Fruit fly (Drosophila melanogaster): Measurements from ENCODE around the gene Cubn2.

The Cubn2 gene

dm6 chr3L:11863587-11863986, 49.0 kb upstream of the Cubn2 start (continued):
- TF ChIP-seq Abd-B (GFP tag; optimal IDR thresholded peaks at IDR 0.05) (no peak), dmrt99B (tag; optimal IDR thresholded peaks at IDR 0.05) (peak; percentile 47), dpn (GFP tag; optimal IDR thresholded peaks at IDR 0.05) (no peak), pfk (GFP tag; optimal IDR thresholded peaks at IDR 0.05) (no peak), CG12391 (tag; optimal IDR thresholded peaks at IDR 0.05) (peak; percentile 13), CG18619 (GFP tag; optimal IDR thresholded peaks at IDR 0.05) (peak; percentile 32), chinmo (GFP tag; IDR thresholded peaks at IDR 0.05; ENCODE audit: partially characterized antibody) (no peak), bowl (GFP tag; IDR thresholded peaks at IDR 0.05) (no peak), Pdp1 (GFP tag; optimal IDR thresholded peaks at IDR 0.05) (no peak), CG2889 (GFP tag; IDR thresholded peaks at IDR 0.05) (no peak), CG30403 (GFP tag; optimal IDR thresholded peaks at IDR 0.05) (peak; percentile 25), CG7556 (GFP tag; optimal IDR thresholded peaks at IDR 0.05) (peak; percentile 76), toy (GFP tag; IDR thresholded peaks at IDR 0.05) (no peak), sisA (GFP tag; IDR thresholded peaks at IDR 0.05) (no peak), amos (GFP tag; IDR thresholded peaks at IDR 0.05; ENCODE audit: partially characterized antibody) (no peak), Antp (GFP tag; optimal IDR thresholded peaks at IDR 0.05) (no peak), ERR (GFP tag; optimal IDR thresholded peaks at IDR 0.05) (no peak), al (GFP tag; IDR thresholded peaks at IDR 0.05) (no peak), CG2120 (GFP tag; optimal IDR thresholded peaks at IDR 0.05) (peak; percentile 24), pan (optimal IDR thresholded peaks at IDR 0.05) (no peak), pan (GFP tag; optimal IDR thresholded peaks at IDR 0.05 in 1 of 2, IDR thresholded peaks at IDR 0.05 in 1 of 2) (no peak), CG10147 (GFP tag; optimal IDR thresholded peaks at IDR 0.05) (no peak), lab (GFP tag; optimal IDR thresholded peaks at IDR 0.05) (peak; percentile 53), hth (optimal IDR thresholded peaks at IDR 0.05) (no peak), h (optimal IDR thresholded peaks at IDR 0.05) (no peak), HHEX (GFP tag; optimal IDR thresholded peaks at IDR 0.05) (no peak), Sox102F (GFP tag; optimal IDR thresholded peaks at IDR 0.05) (peak; percentile 3), chm (GFP tag; IDR thresholded peaks at IDR 0.05) (no peak), crc (GFP tag; optimal IDR thresholded peaks at IDR 0.05) (no peak), vfl (GFP tag; optimal IDR thresholded peaks at IDR 0.05) (no peak), dmrt11E (tag; optimal IDR thresholded peaks at IDR 0.05) (no peak), ash1 (GFP tag; optimal IDR thresholded peaks at IDR 0.05) (no peak), danr (GFP tag; IDR thresholded peaks at IDR 0.05) (no peak), CG8944 (GFP tag; optimal IDR thresholded peaks at IDR 0.05) (no peak), Hand (GFP tag; optimal IDR thresholded peaks at IDR 0.05) (peak; percentile 17), Meics (GFP tag; optimal IDR thresholded peaks at IDR 0.05) (peak; percentile 60), Blimp-1 (GFP tag; optimal IDR thresholded peaks at IDR 0.05) (peak; percentile 13), Tbp (GFP tag; optimal IDR thresholded peaks at IDR 0.05) (no peak), CG17385 (GFP tag; optimal IDR thresholded peaks at IDR 0.05) (peak; percentile 15), PHDP (tag; optimal IDR thresholded peaks at IDR 0.05) (peak; percentile 11), ci (GFP tag; IDR thresholded peaks at IDR 0.05) (no peak), Hmx (GFP tag; optimal IDR thresholded peaks at IDR 0.05) (no peak), dysf (GFP tag; IDR thresholded peaks at IDR 0.05) (0 out of 3 replicates have a peak, but pooled peaks have one; percentile 31), CG15269 (tag; optimal IDR thresholded peaks at IDR 0.05) (peak; percentile 32), CG32767 (GFP tag; IDR thresholded peaks at IDR 0.05) (no peak), Gug (GFP tag; IDR thresholded peaks at IDR 0.05) (no peak), Nf-YC (tag; optimal IDR thresholded peaks at IDR 0.05) (peak; percentile 6), CG4707 (GFP tag; optimal IDR thresholded peaks at IDR 0.05) (no peak), schlank (tag; optimal IDR thresholded peaks at IDR 0.05) (no peak), CG7745 (tag; optimal IDR thresholded peaks at IDR 0.05) (no peak), CG1792 (GFP tag; optimal IDR thresholded peaks at IDR 0.05) (no peak), CG11398 (GFP tag; optimal IDR thresholded peaks at IDR 0.05) (no peak)
